Fruit fly (Drosophila melanogaster) whole organism, prepupa: ENCODE results near the gene CG3032.
A peak's percentile ranks its signal among the peaks of the same experiment; 100 is the strongest.

ENCODE experiments used
- Blimp-1 ChIP-seq: fragments of 200-800 bp; sonication (Bioruptor generic); optimal IDR thresholded peaks from 3 replicates; lab custom pipeline; 2017; ENCODE audit warnings: missing biosample characterization, missing genetic modification characterization, mild to moderate bottlenecking, moderate library complexity, missing genetic modification reagents
- CG10631 ChIP-seq: fragments of 200-800 bp; sonication (Bioruptor generic); optimal IDR thresholded peaks from 2 replicates; lab custom pipeline; 2016; ENCODE audit warnings: missing biosample characterization, missing genetic modification characterization
- CG10669 ChIP-seq: fragments of 200-800 bp; sonication (Bioruptor generic); optimal IDR thresholded peaks from 3 replicates; lab custom pipeline; 2018; ENCODE audit warnings: missing biosample characterization, mild to moderate bottlenecking, missing genetic modification characterization, moderate library complexity
- CG11762 ChIP-seq: fragments of 200-800 bp; sonication (Bioruptor generic); optimal IDR thresholded peaks from 3 replicates; lab custom pipeline; 2016; ENCODE audit warnings: missing biosample characterization, missing genetic modification characterization; ENCODE audit not compliant: insufficient read depth
- CG15336 ChIP-seq: fragments of 200-800 bp; sonication (Bioruptor generic); IDR thresholded peaks from 2 replicates; pipeline ENCODE4 v1.3.6; 2022; ENCODE audit warnings: missing biosample characterization, missing genetic modification characterization
- CG1621 ChIP-seq: fragments of 200-800 bp; sonication (Bioruptor generic); optimal IDR thresholded peaks from 3 replicates; lab custom pipeline; 2018; ENCODE audit warnings: missing biosample characterization, mild to moderate bottlenecking, missing genetic modification characterization
- CG16779 ChIP-seq: fragments of 200-800 bp; sonication (Bioruptor generic); optimal IDR thresholded peaks from 3 replicates; lab custom pipeline; 2017; ENCODE audit warnings: missing biosample characterization, mild to moderate bottlenecking, missing genetic modification characterization
- CG3032 ChIP-seq: fragments of 200-800 bp; optimal IDR thresholded peaks from 2 replicates; lab custom pipeline; 2019; ENCODE audit warnings: missing biosample characterization, mild to moderate bottlenecking, missing genetic modification characterization, moderate library complexity
- CG31627 ChIP-seq: fragments of 200-800 bp; sonication (Bioruptor generic); optimal IDR thresholded peaks from 3 replicates; lab custom pipeline; 2016; ENCODE audit warnings: missing biosample characterization, missing genetic modification characterization
- CG32006 ChIP-seq: fragments of 200-800 bp; sonication (Bioruptor generic); optimal IDR thresholded peaks from 3 replicates; lab custom pipeline; 2017; ENCODE audit warnings: missing biosample characterization, mild to moderate bottlenecking, missing genetic modification characterization
- CG34406 ChIP-seq: fragments of 200-800 bp; sonication (Bioruptor generic); optimal IDR thresholded peaks from 3 replicates; lab custom pipeline; 2016; ENCODE audit warnings: missing biosample characterization, missing genetic modification characterization
- CG3919 ChIP-seq: fragments of 200-800 bp; sonication (Bioruptor generic); optimal IDR thresholded peaks from 3 replicates; lab custom pipeline; 2016; ENCODE audit warnings: missing biosample characterization, missing genetic modification characterization
- CG6163 ChIP-seq: fragments of 200-800 bp; sonication (Bioruptor generic); IDR thresholded peaks from 3 replicates; pipeline ENCODE4 v1.3.6; 2022; ENCODE audit warnings: missing biosample characterization, missing genetic modification characterization
- CG6276 ChIP-seq: fragments of 200-800 bp; sonication (Bioruptor generic); optimal IDR thresholded peaks from 2 replicates; lab custom pipeline; 2017; ENCODE audit warnings: missing biosample characterization, mild to moderate bottlenecking, missing genetic modification characterization
- CG6792 ChIP-seq: fragments of 200-800 bp; sonication (Bioruptor generic); optimal IDR thresholded peaks from 3 replicates; lab custom pipeline; 2016; ENCODE audit warnings: missing biosample characterization, missing genetic modification characterization
- CG6808 ChIP-seq: fragments of 200-800 bp; sonication (Bioruptor generic); optimal IDR thresholded peaks from 3 replicates; lab custom pipeline; 2017; ENCODE audit warnings: missing biosample characterization, missing genetic modification characterization, mild to moderate bottlenecking, moderate library complexity, missing genetic modification reagents
- CG6854 ChIP-seq: fragments of 200-800 bp; sonication (Bioruptor generic); optimal IDR thresholded peaks from 2 replicates; lab custom pipeline; 2017; ENCODE audit warnings: missing biosample characterization, mild to moderate bottlenecking, missing genetic modification characterization
- CG7368 ChIP-seq: fragments of 200-800 bp; sonication (Bioruptor generic); optimal IDR thresholded peaks from 3 replicates; lab custom pipeline; 2016; ENCODE audit warnings: missing biosample characterization, missing genetic modification characterization
- CG8119 ChIP-seq: fragments of 200-800 bp; sonication (Bioruptor generic); IDR thresholded peaks from 3 replicates; pipeline ENCODE4 v1.3.6; 2022; ENCODE audit warnings: missing biosample characterization, missing genetic modification characterization
- CG9139 ChIP-seq: fragments of 200-800 bp; sonication (Bioruptor generic); optimal IDR thresholded peaks from 3 replicates; lab custom pipeline; 2017; ENCODE audit warnings: missing biosample characterization, mild to moderate bottlenecking, missing genetic modification characterization
- Eip75B ChIP-seq: fragments of 200-800 bp; sonication (Bioruptor generic); optimal IDR thresholded peaks from 3 replicates; lab custom pipeline; 2016; ENCODE audit warnings: missing biosample characterization, missing genetic modification characterization
- Eip78C ChIP-seq: fragments of 200-800 bp; sonication (Bioruptor generic); peaks from one replicate; lab custom pipeline; 2016; ENCODE audit warnings: missing biosample characterization, missing genetic modification characterization
- Eip93F ChIP-seq: fragments of 200-800 bp; sonication (Bioruptor generic); optimal IDR thresholded peaks from 2 replicates; lab custom pipeline; 2016; ENCODE audit warnings: missing biosample characterization, mild to moderate bottlenecking, missing genetic modification characterization
- Ets21C ChIP-seq: fragments of 200-800 bp; sonication (Bioruptor generic); optimal IDR thresholded peaks from 3 replicates; lab custom pipeline; 2016; ENCODE audit warnings: missing biosample characterization, missing genetic modification characterization
- Ets96B ChIP-seq: fragments of 200-800 bp; optimal IDR thresholded peaks from 2 replicates; lab custom pipeline; 2019; ENCODE audit warnings: missing biosample characterization, mild to moderate bottlenecking, missing genetic modification characterization, moderate library complexity
- Gug ChIP-seq: fragments of 200-800 bp; sonication (Bioruptor generic); IDR thresholded peaks from 2 replicates; pipeline ENCODE4 v1.3.6; 2022; ENCODE audit warnings: missing biosample characterization, missing genetic modification characterization
- Hr38 ChIP-seq: sonication (Bioruptor generic); optimal IDR thresholded peaks from 2 replicates; lab custom pipeline; 2016; ENCODE audit warnings: missing biosample characterization, missing genetic modification characterization
- Hr39 ChIP-seq: fragments of 200-800 bp; sonication (Bioruptor generic); optimal IDR thresholded peaks from 2 replicates; lab custom pipeline; 2016; ENCODE audit warnings: missing biosample characterization, missing genetic modification characterization
- Lpt ChIP-seq: fragments of 200-800 bp; sonication (Bioruptor generic); optimal IDR thresholded peaks from 3 replicates; lab custom pipeline; 2016; ENCODE audit warnings: missing biosample characterization, missing genetic modification characterization
- Met ChIP-seq: fragments of 200-800 bp; sonication (Bioruptor generic); optimal IDR thresholded peaks from 3 replicates; lab custom pipeline; 2016; ENCODE audit warnings: missing biosample characterization, missing genetic modification characterization
- OdsH ChIP-seq: fragments of 200-800 bp; sonication (Bioruptor generic); optimal IDR thresholded peaks from 3 replicates; lab custom pipeline; 2016; ENCODE audit warnings: missing biosample characterization, missing genetic modification characterization
- Smox ChIP-seq: fragments of 200-800 bp; sonication (Bioruptor generic); optimal IDR thresholded peaks from 3 replicates; lab custom pipeline; 2016; ENCODE audit warnings: missing biosample characterization, missing genetic modification characterization
- Sox14 ChIP-seq: fragments of 200-800 bp; sonication (Bioruptor generic); optimal IDR thresholded peaks from 3 replicates; lab custom pipeline; 2016; ENCODE audit warnings: missing biosample characterization, missing genetic modification characterization
- achi ChIP-seq: fragments of 200-800 bp; sonication (Bioruptor generic); optimal IDR thresholded peaks from 3 replicates; lab custom pipeline; 2016; ENCODE audit warnings: missing biosample characterization, missing genetic modification characterization
- acj6 ChIP-seq: fragments of 200-800 bp; sonication (Bioruptor generic); optimal IDR thresholded peaks from 3 replicates; lab custom pipeline; 2016; ENCODE audit warnings: missing biosample characterization, missing genetic modification characterization
- dac ChIP-seq: fragments of 200-800 bp; sonication (Bioruptor generic); optimal IDR thresholded peaks from 2 replicates; lab custom pipeline; 2017; ENCODE audit warnings: missing biosample characterization, mild to moderate bottlenecking, missing genetic modification characterization
- esn ChIP-seq: fragments of 200-800 bp; sonication (Bioruptor generic); optimal IDR thresholded peaks from 2 replicates; lab custom pipeline; 2016; ENCODE audit warnings: missing biosample characterization, mild to moderate bottlenecking, missing genetic modification characterization, moderate library complexity
- fd59A ChIP-seq: fragments of 200-800 bp; sonication (Bioruptor generic); optimal IDR thresholded peaks from 2 replicates; lab custom pipeline; 2017; ENCODE audit warnings: missing biosample characterization, mild to moderate bottlenecking, missing genetic modification characterization, missing genetic modification reagents
- fd85E ChIP-seq: fragments of 200-800 bp; sonication (Bioruptor generic); optimal IDR thresholded peaks from 3 replicates; lab custom pipeline; 2016; ENCODE audit warnings: missing biosample characterization, missing genetic modification characterization
- fkh ChIP-seq: fragments of 200-800 bp; sonication (Bioruptor generic); optimal IDR thresholded peaks from 3 replicates; lab custom pipeline; 2017; ENCODE audit warnings: missing biosample characterization, mild to moderate bottlenecking, missing genetic modification characterization, moderate library complexity
- lz ChIP-seq: fragments of 200-800 bp; sonication (Bioruptor generic); optimal IDR thresholded peaks from 3 replicates; lab custom pipeline; 2016; ENCODE audit warnings: missing biosample characterization, missing genetic modification characterization
- net ChIP-seq: fragments of 200-800 bp; sonication (Bioruptor generic); optimal IDR thresholded peaks from 3 replicates; lab custom pipeline; 2016; ENCODE audit warnings: missing biosample characterization, missing genetic modification characterization
- pdm3 ChIP-seq: fragments of 200-800 bp; sonication (Bioruptor generic); optimal IDR thresholded peaks from 3 replicates; lab custom pipeline; 2016; ENCODE audit warnings: missing biosample characterization, missing genetic modification characterization
- spab ChIP-seq: fragments of 200-800 bp; sonication (Bioruptor generic); optimal IDR thresholded peaks from 2 replicates; lab custom pipeline; 2017; ENCODE audit warnings: missing biosample characterization, mild to moderate bottlenecking, missing genetic modification characterization, missing genetic modification reagents
- ss ChIP-seq, 2 experiments: fragments of 200-800 bp; sonication (Bioruptor generic); optimal IDR thresholded peaks; 2 replicates in 1 of 2; 3 replicates in 1 of 2; lab custom pipeline; 2017 to 2018; ENCODE audit warnings: mild to moderate bottlenecking in 2 of 2, missing biosample characterization in 2 of 2, missing genetic modification characterization in 2 of 2, moderate library complexity in 1 of 2
- topi ChIP-seq: fragments of 200-800 bp; sonication (Bioruptor generic); optimal IDR thresholded peaks from 3 replicates; lab custom pipeline; 2016; ENCODE audit warnings: missing biosample characterization, missing genetic modification characterization

The CG3032 gene

DNA sequence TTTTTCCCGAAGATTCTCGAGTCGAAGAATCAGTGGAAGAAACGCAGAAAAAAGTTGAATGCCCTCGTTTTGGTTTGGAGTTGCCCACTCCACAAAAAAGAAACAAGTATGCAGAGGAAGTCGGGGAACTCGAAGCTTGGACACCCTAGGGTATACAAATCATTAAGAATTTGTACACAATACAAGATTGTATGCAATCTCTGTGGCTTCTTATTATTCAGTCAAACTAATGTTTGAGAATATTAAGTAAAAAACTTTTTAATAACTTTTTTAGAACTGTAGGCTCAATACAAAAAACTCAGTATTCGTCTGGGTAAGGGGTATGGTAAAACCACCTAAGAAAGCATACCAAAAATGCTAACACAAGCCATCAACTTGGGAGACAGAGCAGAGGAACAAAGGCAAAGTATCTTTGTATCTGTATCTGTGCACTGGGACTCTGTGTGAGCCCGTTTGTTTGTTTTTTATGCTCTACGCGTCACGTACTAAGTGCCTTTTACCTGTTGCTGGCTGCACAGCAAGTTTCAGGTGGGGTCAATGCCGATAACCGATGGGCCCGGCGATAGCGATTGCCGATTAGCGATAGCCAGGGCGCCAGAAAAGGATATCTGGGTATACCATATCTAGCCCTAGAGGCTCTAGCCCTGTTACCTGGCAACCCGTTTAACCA is 28.4 kb downstream of the CG3032 start (continued):
- peak; percentile 58 for TF ChIP-seq Gug (GFP tag; lab: Robert Waterston, UW)
- TF ChIP-seq CG34406 (GFP tag; lab: Kevin White, UChicago): peak; percentile 89
- TF ChIP-seq CG6792 (GFP tag; lab: Kevin White, UChicago): peak; percentile 92
- TF ChIP-seq Eip75B (GFP tag; lab: Kevin White, UChicago): peak; percentile 93
- TF ChIP-seq topi (GFP tag; lab: Kevin White, UChicago): peak; percentile 96
- peak; percentile 68 for TF ChIP-seq CG9139
- no peak for TF ChIP-seq fd85E (GFP tag; lab: Kevin White, UChicago)
- TF ChIP-seq Smox (GFP tag; lab: Kevin White, UChicago): peak; percentile 94
- peak; percentile 55 for TF ChIP-seq dac (GFP tag; lab: Kevin White, UChicago)
- TF ChIP-seq pdm3: peak; percentile 91
- TF ChIP-seq Ets96B (tag; lab: Kevin White, UChicago): peak; percentile 88
- TF ChIP-seq CG15336: peak; percentile 81
- peak; percentile 78 for TF ChIP-seq CG6808 (GFP tag; lab: Kevin White, UChicago)
- TF ChIP-seq ss (GFP tag; optimal IDR thresholded peaks at IDR 0.05; lab: Kevin White, UChicago): peak; percentile 86 to 87
- TF ChIP-seq CG3032 (tag; lab: Kevin White, UChicago): peak; percentile 85
- peak; percentile 83 for TF ChIP-seq fd59A (GFP tag; lab: Kevin White, UChicago)
- peak; percentile 95 for TF ChIP-seq lz (GFP tag; lab: Kevin White, UChicago)
- peak; percentile 70 for TF ChIP-seq CG11762 (GFP tag; lab: Kevin White, UChicago)
- TF ChIP-seq CG10669 (GFP tag; lab: Kevin White, UChicago): peak; percentile 81
- peak; percentile 88 for TF ChIP-seq net (GFP tag; lab: Kevin White, UChicago)
- TF ChIP-seq Lpt (GFP tag; lab: Kevin White, UChicago): peak; percentile 83
- TF ChIP-seq CG3919 (GFP tag; lab: Kevin White, UChicago): peak; percentile 91
- TF ChIP-seq Hr39 (GFP tag; lab: Kevin White, UChicago): peak; percentile 93
- TF ChIP-seq acj6 (GFP tag; lab: Kevin White, UChicago): peak; percentile 90
- peak; percentile 89 for TF ChIP-seq achi
- TF ChIP-seq CG6276 (GFP tag; lab: Kevin White, UChicago): peak; percentile 76
- peak; percentile 98 for TF ChIP-seq Eip78C (GFP tag; lab: Kevin White, UChicago)
- TF ChIP-seq Sox14 (GFP tag; lab: Kevin White, UChicago): peak; percentile 95
- peak; percentile 79 for TF ChIP-seq spab
- peak; percentile 80 for TF ChIP-seq CG32006
- peak; percentile 44 for TF ChIP-seq CG16779 (tag; lab: Kevin White, UChicago)
- peak; percentile 70 for TF ChIP-seq CG7368 (GFP tag; lab: Kevin White, UChicago)
- TF ChIP-seq CG6854 (GFP tag; lab: Kevin White, UChicago): peak; percentile 76
- TF ChIP-seq Ets21C (GFP tag; lab: Kevin White, UChicago): peak; percentile 91

DNA sequence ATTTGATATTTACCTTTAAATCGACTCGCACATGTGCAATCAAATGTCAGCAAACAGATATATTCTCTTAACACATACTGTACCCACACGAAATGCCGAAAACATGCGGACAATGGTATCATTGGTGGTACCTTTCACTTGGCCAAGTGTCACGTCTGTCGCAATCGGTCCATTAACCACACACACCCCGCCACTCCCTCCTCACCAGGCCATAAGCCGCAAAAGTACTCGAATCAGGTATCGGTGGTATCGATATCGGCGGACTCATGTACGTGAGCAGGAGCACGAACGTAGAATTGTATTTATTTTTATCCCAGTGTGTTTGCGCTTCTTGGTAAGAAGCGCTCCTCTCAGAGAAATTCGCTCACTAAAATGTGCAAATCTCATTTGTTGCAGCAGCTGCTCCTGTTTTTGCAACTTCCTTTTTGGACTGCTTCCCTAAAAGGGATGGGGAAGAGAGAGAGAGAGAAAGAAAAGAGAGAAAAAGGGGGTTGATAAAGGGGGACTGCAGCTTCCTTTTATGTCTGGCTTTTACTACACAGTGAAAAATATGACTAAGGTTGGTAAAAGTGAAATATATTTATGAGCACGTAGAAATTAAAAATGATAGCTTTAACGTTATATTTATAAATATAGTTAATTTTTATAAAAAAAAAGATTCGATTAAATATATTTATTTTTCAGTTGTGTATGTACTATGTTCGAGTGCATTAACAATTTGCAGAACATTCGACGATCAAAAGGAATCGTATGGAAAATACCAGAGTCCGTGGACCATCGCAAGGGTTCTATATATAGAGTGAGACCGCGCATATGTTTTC is 30.0 kb downstream of the CG3032 start:
- TF ChIP-seq fkh: no peak
- no peak for TF ChIP-seq CG1621 (tag; lab: Kevin White, UChicago)
- no peak for TF ChIP-seq dac (GFP tag; lab: Kevin White, UChicago)
- TF ChIP-seq Blimp-1: peak; percentile 16
- peak; percentile 63 for TF ChIP-seq CG6808 (GFP tag; lab: Kevin White, UChicago)
- peak; percentile 58; the same call in 1 of the 2 replicates for TF ChIP-seq CG15336
- TF ChIP-seq pdm3: peak; percentile 14
- TF ChIP-seq Met (GFP tag; lab: Kevin White, UChicago): peak; percentile 36
- no peak for TF ChIP-seq fd85E (GFP tag; lab: Kevin White, UChicago)
- TF ChIP-seq CG3032 (tag; lab: Kevin White, UChicago): peak; percentile 68
- no peak for TF ChIP-seq CG31627 (GFP tag; lab: Kevin White, UChicago)
- no peak for TF ChIP-seq Eip93F (GFP tag; lab: Kevin White, UChicago)
- TF ChIP-seq CG6854 (GFP tag; lab: Kevin White, UChicago): peak; percentile 30
- no peak for TF ChIP-seq Hr38 (GFP tag; lab: Kevin White, UChicago)
- 0 out of 2 replicates have a peak, but pooled peaks have one; percentile 27 for TF ChIP-seq Gug (GFP tag; lab: Robert Waterston, UW)
- peak; percentile 45 for TF ChIP-seq CG16779 (tag; lab: Kevin White, UChicago)
- TF ChIP-seq OdsH (GFP tag; lab: Kevin White, UChicago): peak; percentile 51
- TF ChIP-seq lz (GFP tag; lab: Kevin White, UChicago): peak; percentile 28
- peak; percentile 79 for TF ChIP-seq CG6163 (GFP tag; lab: Robert Waterston, UW)
- TF ChIP-seq esn (GFP tag; lab: Kevin White, UChicago): peak; percentile 49
- peak; percentile 60 for TF ChIP-seq CG10631
- peak; percentile 74 for TF ChIP-seq CG8119 (GFP tag; lab: Robert Waterston, UW)
- no peak for TF ChIP-seq CG6276 (GFP tag; lab: Kevin White, UChicago)
- peak; percentile 42 for TF ChIP-seq net (GFP tag; lab: Kevin White, UChicago)
